Worm (Caenorhabditis elegans) whole organism, dauer: Measurements from ENCODE around the gene str-18.
"Not testable (repeated sequence)": the region's sequence is repeated elsewhere in the genome, so short reads cannot be mapped to it uniquely, and the experiment has no call there.

Experiments used
- unc-62 ChIP-seq: sonication (generic microtip); optimal IDR thresholded peaks from 2 replicates; lab custom pipeline; 2017; ENCODE audit warnings: missing biosample characterization, missing genetic modification reagents, missing genetic modification characterization

Gene str-18

ce11 chrV:15744366-15744765, 2.6 kb upstream of the str-18 start, which contains the start of gene str-19:
Gene str-19 (minus strand): TSS chrV:15744466.
- TF ChIP-seq unc-62: not testable (repeated sequence)

- no peak for TF ChIP-seq unc-62
These were observed 6.0 kb downstream of the str-18 start, which contains the start of gene str-27 for ce11 chrV:15735720-15736119. Gene str-27 (minus strand): TSS chrV:15735820.

- no peak for TF ChIP-seq unc-62
These were observed 8.2 kb downstream of the str-18 start, which contains the start of gene T23D5.3 for ce11 chrV:15733568-15733967. Gene T23D5.3 (minus strand): TSS chrV:15733668.

- no peak for TF ChIP-seq unc-62
These were observed 8.7 kb downstream of the str-18 start for ce11 chrV:15733020-15733419.

ce11 chrV:15732209-15732608, 9.5 kb downstream of the str-18 start, which contains the start of gene str-38:
Gene str-38 (minus strand): TSS chrV:15732309.
- TF ChIP-seq unc-62: no peak

ce11 chrV:15730459-15730858, 11.3 kb downstream of the str-18 start, which contains the start of gene Y6E2A.10:
Gene Y6E2A.10 (minus strand): TSS chrV:15730559.
- no peak for TF ChIP-seq unc-62

- no peak for TF ChIP-seq unc-62
These were observed 15.1 kb downstream of the str-18 start, which contains the start of the genes irld-57 and sfxn-1.3 for ce11 chrV:15726610-15727009. Gene irld-57 (minus strand): TSS chrV:15726710. Gene sfxn-1.3 (plus strand): TSS chrV:15726841.

- no peak for TF ChIP-seq unc-62
These were observed 19.9 kb downstream of the str-18 start, which contains the start of gene srh-140 for ce11 chrV:15721888-15722287. Gene srh-140 (plus strand): TSS chrV:15722188.

- no peak for TF ChIP-seq unc-62
These were observed 20.3 kb downstream of the str-18 start for ce11 chrV:15721431-15721830.

- TF ChIP-seq unc-62: no peak
These were observed 22.2 kb downstream of the str-18 start, which contains the start of gene Y6E2A.7 for ce11 chrV:15719570-15719969. Gene Y6E2A.7 (plus strand): TSS chrV:15719870.

ce11 chrV:15718562-15718961, 23.2 kb downstream of the str-18 start, which contains the start of gene Y6E2A.5:
Gene Y6E2A.5 (minus strand): TSS chrV:15718662.
- TF ChIP-seq unc-62: no peak

ce11 chrV:15716679-15717078, 25.1 kb downstream of the str-18 start, which contains the start of gene Y6E2A.4:
Gene Y6E2A.4 (minus strand): TSS chrV:15716779.
- no peak for TF ChIP-seq unc-62

- no peak for TF ChIP-seq unc-62
These were observed 26.1 kb downstream of the str-18 start for ce11 chrV:15715636-15716035.

- no peak for TF ChIP-seq unc-62
These were observed 29.4 kb downstream of the str-18 start for ce11 chrV:15712385-15712784.

ce11 chrV:15711898-15712297, 29.9 kb downstream of the str-18 start, which contains the start of gene str-101:
Gene str-101 (minus strand): TSS chrV:15711998.
- no peak for TF ChIP-seq unc-62

ce11 chrV:15710401-15710800, 31.4 kb downstream of the str-18 start, which contains the start of gene Y6E2A.1:
Gene Y6E2A.1 (minus strand): TSS chrV:15710501.
- TF ChIP-seq unc-62: no peak

- no peak for TF ChIP-seq unc-62
These were observed 33.8 kb downstream of the str-18 start for ce11 chrV:15707982-15708381.

ce11 chrV:15704745-15705144, 37.0 kb downstream of the str-18 start, which contains the start of gene twk-34:
Gene twk-34 (plus strand): TSS chrV:15704960.
- TF ChIP-seq unc-62: no peak
